Worm (Caenorhabditis elegans): Measurements from ENCODE around the gene dpy-17.

- no peak for TF ChIP-seq cog-1 (tag; optimal IDR thresholded peaks at IDR 0.05)
- no peak for TF ChIP-seq tab-1 (GFP tag; IDR thresholded peaks at IDR 0.05)
- TF ChIP-seq klf-2 (GFP tag; conservative IDR thresholded peaks at IDR 0.05), result no peak
- TF ChIP-seq med-1 (GFP tag; optimal IDR thresholded peaks at IDR 0.05; ENCODE audit: insufficient read depth), result no peak
- no peak for TF ChIP-seq ref-1 (GFP tag; conservative IDR thresholded peaks at IDR 0.05)
- TF ChIP-seq ztf-29 (GFP tag; IDR thresholded peaks at IDR 0.05), result no peak
- no peak for TF ChIP-seq T22C8.4 (GFP tag; IDR thresholded peaks at IDR 0.05)
- no peak for TF ChIP-seq ztf-23 (GFP tag; IDR thresholded peaks at IDR 0.05)
- no peak for TF ChIP-seq flt-1 (GFP tag; IDR thresholded peaks at IDR 0.05)
These were observed 43.9 kb downstream of the dpy-17 start for ce11 chrIII:5150980-5151379.
